Fruit fly (Drosophila melanogaster) whole organism, prepupa: Measurements from ENCODE around the gene Jon65Aiii.
A peak's percentile ranks its signal among the peaks of the same experiment; 100 is the strongest.

ENCODE experiments used
- Blimp-1 ChIP-seq: fragments of 200-800 bp; sonication (Bioruptor generic); optimal IDR thresholded peaks from 3 replicates; lab custom pipeline; 2017; ENCODE audit warnings: missing biosample characterization, missing genetic modification characterization, mild to moderate bottlenecking, moderate library complexity, missing genetic modification reagents
- CG10631 ChIP-seq: fragments of 200-800 bp; sonication (Bioruptor generic); optimal IDR thresholded peaks from 2 replicates; lab custom pipeline; 2016; ENCODE audit warnings: missing biosample characterization, missing genetic modification characterization
- CG10669 ChIP-seq: fragments of 200-800 bp; sonication (Bioruptor generic); optimal IDR thresholded peaks from 3 replicates; lab custom pipeline; 2018; ENCODE audit warnings: missing biosample characterization, mild to moderate bottlenecking, missing genetic modification characterization, moderate library complexity
- CG11294 ChIP-seq: fragments of 200-800 bp; sonication (Bioruptor generic); IDR thresholded peaks from 2 replicates; pipeline ENCODE4 v1.3.6; 2022; ENCODE audit warnings: missing biosample characterization, missing genetic modification characterization
- CG11902 ChIP-seq: fragments of 200-800 bp; sonication (Bioruptor generic); optimal IDR thresholded peaks from 3 replicates; lab custom pipeline; 2016; ENCODE audit warnings: missing biosample characterization, missing genetic modification characterization
- CG15336 ChIP-seq: fragments of 200-800 bp; sonication (Bioruptor generic); IDR thresholded peaks from 2 replicates; pipeline ENCODE4 v1.3.6; 2022; ENCODE audit warnings: missing biosample characterization, missing genetic modification characterization
- CG1621 ChIP-seq: fragments of 200-800 bp; sonication (Bioruptor generic); optimal IDR thresholded peaks from 3 replicates; lab custom pipeline; 2018; ENCODE audit warnings: missing biosample characterization, mild to moderate bottlenecking, missing genetic modification characterization
- CG16779 ChIP-seq: fragments of 200-800 bp; sonication (Bioruptor generic); optimal IDR thresholded peaks from 3 replicates; lab custom pipeline; 2017; ENCODE audit warnings: missing biosample characterization, mild to moderate bottlenecking, missing genetic modification characterization
- CG3032 ChIP-seq: fragments of 200-800 bp; optimal IDR thresholded peaks from 2 replicates; lab custom pipeline; 2019; ENCODE audit warnings: missing biosample characterization, mild to moderate bottlenecking, missing genetic modification characterization, moderate library complexity
- CG31627 ChIP-seq: fragments of 200-800 bp; sonication (Bioruptor generic); optimal IDR thresholded peaks from 3 replicates; lab custom pipeline; 2016; ENCODE audit warnings: missing biosample characterization, missing genetic modification characterization
- CG32006 ChIP-seq: fragments of 200-800 bp; sonication (Bioruptor generic); optimal IDR thresholded peaks from 3 replicates; lab custom pipeline; 2017; ENCODE audit warnings: missing biosample characterization, mild to moderate bottlenecking, missing genetic modification characterization
- CG34406 ChIP-seq: fragments of 200-800 bp; sonication (Bioruptor generic); optimal IDR thresholded peaks from 3 replicates; lab custom pipeline; 2016; ENCODE audit warnings: missing biosample characterization, missing genetic modification characterization
- CG3919 ChIP-seq: fragments of 200-800 bp; sonication (Bioruptor generic); optimal IDR thresholded peaks from 3 replicates; lab custom pipeline; 2016; ENCODE audit warnings: missing biosample characterization, missing genetic modification characterization
- CG4318 ChIP-seq: fragments of 200-800 bp; sonication (Bioruptor generic); optimal IDR thresholded peaks from 3 replicates; lab custom pipeline; 2017; ENCODE audit warnings: missing biosample characterization, mild to moderate bottlenecking, missing genetic modification characterization
- CG6276 ChIP-seq: fragments of 200-800 bp; sonication (Bioruptor generic); optimal IDR thresholded peaks from 2 replicates; lab custom pipeline; 2017; ENCODE audit warnings: missing biosample characterization, mild to moderate bottlenecking, missing genetic modification characterization
- CG6792 ChIP-seq: fragments of 200-800 bp; sonication (Bioruptor generic); optimal IDR thresholded peaks from 3 replicates; lab custom pipeline; 2016; ENCODE audit warnings: missing biosample characterization, missing genetic modification characterization
- CG6854 ChIP-seq: fragments of 200-800 bp; sonication (Bioruptor generic); optimal IDR thresholded peaks from 2 replicates; lab custom pipeline; 2017; ENCODE audit warnings: missing biosample characterization, mild to moderate bottlenecking, missing genetic modification characterization
- CG8319 ChIP-seq: fragments of 200-800 bp; sonication (Bioruptor generic); optimal IDR thresholded peaks from 3 replicates; lab custom pipeline; 2016; ENCODE audit warnings: missing biosample characterization, missing genetic modification characterization
- CG8632 ChIP-seq: fragments of 200-800 bp; sonication (Bioruptor generic); optimal IDR thresholded peaks from 3 replicates; lab custom pipeline; 2016; ENCODE audit warnings: missing biosample characterization, missing genetic modification characterization
- CG9139 ChIP-seq: fragments of 200-800 bp; sonication (Bioruptor generic); optimal IDR thresholded peaks from 3 replicates; lab custom pipeline; 2017; ENCODE audit warnings: missing biosample characterization, mild to moderate bottlenecking, missing genetic modification characterization
- Eip75B ChIP-seq: fragments of 200-800 bp; sonication (Bioruptor generic); optimal IDR thresholded peaks from 3 replicates; lab custom pipeline; 2016; ENCODE audit warnings: missing biosample characterization, missing genetic modification characterization
- Eip78C ChIP-seq: fragments of 200-800 bp; sonication (Bioruptor generic); peaks from one replicate; lab custom pipeline; 2016; ENCODE audit warnings: missing biosample characterization, missing genetic modification characterization
- Ets21C ChIP-seq: fragments of 200-800 bp; sonication (Bioruptor generic); optimal IDR thresholded peaks from 3 replicates; lab custom pipeline; 2016; ENCODE audit warnings: missing biosample characterization, missing genetic modification characterization
- Ets96B ChIP-seq: fragments of 200-800 bp; optimal IDR thresholded peaks from 2 replicates; lab custom pipeline; 2019; ENCODE audit warnings: missing biosample characterization, mild to moderate bottlenecking, missing genetic modification characterization, moderate library complexity
- Gug ChIP-seq: fragments of 200-800 bp; sonication (Bioruptor generic); IDR thresholded peaks from 2 replicates; pipeline ENCODE4 v1.3.6; 2022; ENCODE audit warnings: missing biosample characterization, missing genetic modification characterization
- Hr38 ChIP-seq: sonication (Bioruptor generic); optimal IDR thresholded peaks from 2 replicates; lab custom pipeline; 2016; ENCODE audit warnings: missing biosample characterization, missing genetic modification characterization
- Hr4 ChIP-seq: fragments of 200-800 bp; sonication (Bioruptor generic); optimal IDR thresholded peaks from 3 replicates; lab custom pipeline; 2016; ENCODE audit warnings: missing biosample characterization, missing genetic modification characterization
- Met ChIP-seq: fragments of 200-800 bp; sonication (Bioruptor generic); optimal IDR thresholded peaks from 3 replicates; lab custom pipeline; 2016; ENCODE audit warnings: missing biosample characterization, missing genetic modification characterization
- OdsH ChIP-seq: fragments of 200-800 bp; sonication (Bioruptor generic); optimal IDR thresholded peaks from 3 replicates; lab custom pipeline; 2016; ENCODE audit warnings: missing biosample characterization, missing genetic modification characterization
- Sox102F ChIP-seq: fragments of 200-800 bp; sonication (Bioruptor generic); optimal IDR thresholded peaks from 2 replicates; lab custom pipeline; 2016; ENCODE audit warnings: missing biosample characterization, mild to moderate bottlenecking, missing genetic modification characterization
- Sox14 ChIP-seq: fragments of 200-800 bp; sonication (Bioruptor generic); optimal IDR thresholded peaks from 3 replicates; lab custom pipeline; 2016; ENCODE audit warnings: missing biosample characterization, missing genetic modification characterization
- Sox15 ChIP-seq: fragments of 200-800 bp; sonication (Bioruptor generic); optimal IDR thresholded peaks from 3 replicates; lab custom pipeline; 2016; ENCODE audit warnings: missing biosample characterization, missing genetic modification characterization
- achi ChIP-seq: fragments of 200-800 bp; sonication (Bioruptor generic); optimal IDR thresholded peaks from 3 replicates; lab custom pipeline; 2016; ENCODE audit warnings: missing biosample characterization, missing genetic modification characterization
- cyc ChIP-seq: fragments of 200-800 bp; sonication (Bioruptor generic); optimal IDR thresholded peaks from 3 replicates; lab custom pipeline; 2016; ENCODE audit warnings: missing biosample characterization, missing genetic modification characterization
- dac ChIP-seq: fragments of 200-800 bp; sonication (Bioruptor generic); optimal IDR thresholded peaks from 2 replicates; lab custom pipeline; 2017; ENCODE audit warnings: missing biosample characterization, mild to moderate bottlenecking, missing genetic modification characterization
- esn ChIP-seq: fragments of 200-800 bp; sonication (Bioruptor generic); optimal IDR thresholded peaks from 2 replicates; lab custom pipeline; 2016; ENCODE audit warnings: missing biosample characterization, mild to moderate bottlenecking, missing genetic modification characterization, moderate library complexity
- fd59A ChIP-seq: fragments of 200-800 bp; sonication (Bioruptor generic); optimal IDR thresholded peaks from 2 replicates; lab custom pipeline; 2017; ENCODE audit warnings: missing biosample characterization, mild to moderate bottlenecking, missing genetic modification characterization, missing genetic modification reagents
- net ChIP-seq: fragments of 200-800 bp; sonication (Bioruptor generic); optimal IDR thresholded peaks from 3 replicates; lab custom pipeline; 2016; ENCODE audit warnings: missing biosample characterization, missing genetic modification characterization
- pdm3 ChIP-seq: fragments of 200-800 bp; sonication (Bioruptor generic); optimal IDR thresholded peaks from 3 replicates; lab custom pipeline; 2016; ENCODE audit warnings: missing biosample characterization, missing genetic modification characterization
- salr ChIP-seq, 2 experiments: fragments of 200-800 bp; sonication (Bioruptor generic); optimal IDR thresholded peaks; 3 replicates each; lab custom pipeline; 2016 to 2018; ENCODE audit warnings: missing biosample characterization in 2 of 2, missing genetic modification characterization in 2 of 2, mild to moderate bottlenecking in 1 of 2
- ss ChIP-seq, 2 experiments: fragments of 200-800 bp; sonication (Bioruptor generic); optimal IDR thresholded peaks; 2 replicates in 1 of 2; 3 replicates in 1 of 2; lab custom pipeline; 2017 to 2018; ENCODE audit warnings: mild to moderate bottlenecking in 2 of 2, missing biosample characterization in 2 of 2, missing genetic modification characterization in 2 of 2, moderate library complexity in 1 of 2
- svp ChIP-seq: fragments of 200-800 bp; sonication (Bioruptor generic); peaks from one replicate; lab custom pipeline; 2016; ENCODE audit warnings: missing biosample characterization, missing genetic modification characterization
- topi ChIP-seq: fragments of 200-800 bp; sonication (Bioruptor generic); optimal IDR thresholded peaks from 3 replicates; lab custom pipeline; 2016; ENCODE audit warnings: missing biosample characterization, missing genetic modification characterization
- vri ChIP-seq: fragments of 200-800 bp; sonication (Bioruptor generic); optimal IDR thresholded peaks from 3 replicates; lab custom pipeline; 2016; ENCODE audit warnings: missing biosample characterization, mild to moderate bottlenecking, missing genetic modification characterization

The Jon65Aiii gene

DNA sequence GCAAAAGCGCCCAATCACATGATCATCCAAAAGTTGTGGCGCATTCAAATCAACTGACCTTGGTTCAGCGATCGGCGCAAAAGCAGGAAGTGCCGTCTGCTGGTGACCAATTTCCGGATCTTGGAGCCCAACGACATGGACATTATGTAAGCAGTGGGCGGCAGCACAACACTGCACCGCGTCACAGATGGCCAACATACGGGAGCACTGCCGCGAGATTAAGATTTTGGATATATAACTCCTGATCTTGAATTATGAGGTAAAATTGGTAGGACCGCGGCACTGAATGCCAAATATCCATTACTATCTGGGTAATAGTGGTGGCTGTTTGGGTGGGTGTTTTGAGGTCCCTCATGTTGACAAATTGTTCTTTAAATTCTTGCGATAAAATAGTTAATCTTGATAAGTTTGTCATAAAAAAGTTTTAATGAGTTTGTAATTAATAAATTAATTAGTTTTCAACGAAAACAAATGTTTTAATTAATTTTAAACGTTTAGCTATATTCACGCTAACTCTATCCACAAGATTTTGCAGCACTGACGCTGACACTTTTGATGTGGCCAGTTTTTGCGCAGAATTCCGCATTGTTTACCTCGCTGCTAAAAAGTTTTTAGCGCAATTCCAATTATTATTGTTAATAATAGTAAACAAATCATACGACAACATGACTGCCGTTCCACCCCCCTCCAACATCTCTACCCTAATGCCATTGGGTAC is 24.6 kb downstream of the Jon65Aiii start, which contains the start of the genes CG13295 and CG6610 (continued):
- TF ChIP-seq ss (GFP tag; optimal IDR thresholded peaks at IDR 0.05; lab: Kevin White, UChicago) (peak in 1 of 2 experiments; percentile 44), dac (GFP tag; lab: Kevin White, UChicago) (no peak), vri (GFP tag; lab: Kevin White, UChicago) (peak; percentile 44), pdm3 (GFP tag; lab: Kevin White, UChicago) (no peak), CG31627 (peak; percentile 69), Ets21C (GFP tag; lab: Kevin White, UChicago) (peak; percentile 59), Hr4 (peak; percentile 52), Eip75B (GFP tag; lab: Kevin White, UChicago) (peak; percentile 47), OdsH (no peak), CG8632 (GFP tag; lab: Kevin White, UChicago) (no peak), CG6276 (GFP tag; lab: Kevin White, UChicago) (no peak), Hr38 (GFP tag; lab: Kevin White, UChicago) (no peak)
- TF ChIP-seq, all 60 proteins: peak for 32

DNA sequence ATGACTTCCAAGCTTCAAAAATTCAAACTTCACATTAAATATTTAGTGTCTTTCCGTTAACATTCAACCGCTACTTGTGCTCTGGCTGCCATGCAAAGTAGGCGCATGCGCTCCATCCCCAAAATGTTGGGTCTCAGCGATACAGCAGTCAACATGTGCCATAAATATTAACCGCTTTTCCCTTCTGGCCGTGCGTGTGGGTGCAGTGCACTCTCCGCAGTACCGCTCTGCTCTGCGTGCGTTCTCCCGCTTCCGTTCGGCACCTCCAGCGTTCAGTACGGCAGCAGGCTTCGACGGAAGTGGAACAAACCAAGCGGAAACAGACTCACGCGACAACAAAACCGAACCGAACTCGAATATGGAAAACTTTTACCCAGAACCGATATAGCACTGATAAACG is 25.9 kb downstream of the Jon65Aiii start, which contains the start of gene ssp6:
TSS of gene ssp6 (plus strand) at position 294 of the 400 bp plus-strand sequence.
- TF ChIP-seq CG31627: no peak
- peak; percentile 19 for TF ChIP-seq Eip78C
- no peak for TF ChIP-seq CG3032 (tag; lab: Kevin White, UChicago)
- TF ChIP-seq Met: no peak
- peak; percentile 10 for TF ChIP-seq svp (GFP tag; lab: Kevin White, UChicago)
- no peak for TF ChIP-seq Blimp-1 (GFP tag; lab: Kevin White, UChicago)

DNA sequence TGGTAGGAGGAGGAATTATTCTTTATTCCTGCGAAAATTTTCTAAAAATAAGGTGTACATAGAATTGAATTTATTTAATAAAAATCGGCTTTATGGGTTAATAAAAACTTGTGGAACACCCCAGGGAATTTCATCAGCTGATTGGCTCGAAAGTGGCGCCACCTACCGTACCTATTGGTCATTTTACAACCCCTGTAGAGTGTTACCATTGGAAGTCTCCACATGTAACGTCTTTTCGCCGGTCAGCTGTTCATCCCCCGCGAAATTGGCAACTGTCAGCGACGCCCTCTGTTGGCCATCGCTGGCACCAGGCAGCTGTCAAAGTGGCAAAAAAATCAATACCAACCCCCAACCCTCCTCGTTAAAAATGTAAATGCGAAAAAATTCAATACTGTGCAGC is 32.0 kb downstream of the Jon65Aiii start, which contains the start of gene CG13293:
TSS of gene CG13293 (plus strand) at position 323 of the 400 bp plus-strand sequence.
- TF ChIP-seq CG9139 (GFP tag; lab: Kevin White, UChicago) (no peak), Sox102F (no peak), achi (GFP tag; lab: Kevin White, UChicago) (peak; percentile 88), Hr38 (GFP tag; lab: Kevin White, UChicago) (no peak), Gug (GFP tag; lab: Robert Waterston, UW) (no peak), CG3919 (GFP tag; lab: Kevin White, UChicago) (no peak), cyc (GFP tag; lab: Kevin White, UChicago) (no peak)

DNA sequence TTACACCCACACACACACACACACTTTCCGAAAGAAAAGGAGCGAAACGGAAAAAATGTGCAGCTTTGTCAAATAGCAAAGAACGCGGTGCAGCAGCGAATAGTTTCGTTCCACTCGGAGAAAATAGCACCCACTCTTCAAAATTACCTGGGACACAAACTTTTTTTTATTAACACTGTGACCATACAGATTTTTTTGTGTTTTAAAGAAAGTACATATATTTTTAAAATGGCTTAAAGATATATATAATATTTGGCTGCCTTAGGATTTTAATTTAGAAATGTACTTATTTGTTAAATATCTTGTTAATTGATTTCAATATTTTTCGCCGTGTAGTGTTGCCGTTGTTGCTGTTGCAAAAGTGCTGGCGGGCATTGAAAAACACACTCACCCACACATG is 33.9 kb downstream of the Jon65Aiii start:
- TF ChIP-seq CG10631 (GFP tag; lab: Kevin White, UChicago): peak; percentile 63
- peak; percentile 75 for TF ChIP-seq CG15336 (GFP tag; lab: Robert Waterston, UW)
- TF ChIP-seq dac (GFP tag; lab: Kevin White, UChicago): no peak
- TF ChIP-seq salr (GFP tag; optimal IDR thresholded peaks at IDR 0.05; lab: Kevin White, UChicago): peak in 1 of 2 experiments; percentile 46
- no peak for TF ChIP-seq net
- peak; percentile 7 for TF ChIP-seq Sox14 (GFP tag; lab: Kevin White, UChicago)
- no peak for TF ChIP-seq fd59A
- TF ChIP-seq CG11902: no peak
- TF ChIP-seq CG4318 (GFP tag; lab: Kevin White, UChicago): peak; percentile 56
- TF ChIP-seq Hr38 (GFP tag; lab: Kevin White, UChicago): no peak
- TF ChIP-seq CG11294: no peak; the same call in 1 of the 2 replicates
- no peak for TF ChIP-seq CG8632 (GFP tag; lab: Kevin White, UChicago)
- TF ChIP-seq CG34406 (GFP tag; lab: Kevin White, UChicago): no peak
- no peak for TF ChIP-seq Sox15 (GFP tag; lab: Kevin White, UChicago)
- TF ChIP-seq CG10669 (GFP tag; lab: Kevin White, UChicago): peak; percentile 19
- no peak for TF ChIP-seq ss (GFP tag; optimal IDR thresholded peaks at IDR 0.05; lab: Kevin White, UChicago)
- no peak for TF ChIP-seq vri (GFP tag; lab: Kevin White, UChicago)
- TF ChIP-seq Blimp-1 (GFP tag; lab: Kevin White, UChicago): no peak
- TF ChIP-seq topi (GFP tag; lab: Kevin White, UChicago): no peak
- no peak for TF ChIP-seq CG16779
- peak; percentile 72 for TF ChIP-seq CG32006 (GFP tag; lab: Kevin White, UChicago)
- peak; percentile 68 for TF ChIP-seq Hr4
- TF ChIP-seq pdm3 (GFP tag; lab: Kevin White, UChicago): peak; percentile 46
- no peak for TF ChIP-seq CG1621
- no peak for TF ChIP-seq CG8319 (GFP tag; lab: Kevin White, UChicago)
- TF ChIP-seq CG6792: no peak
- no peak for TF ChIP-seq CG6854 (GFP tag; lab: Kevin White, UChicago)
- peak; percentile 43 for TF ChIP-seq Ets96B (tag; lab: Kevin White, UChicago)
- no peak for TF ChIP-seq Sox102F
- peak; percentile 45 for TF ChIP-seq achi (GFP tag; lab: Kevin White, UChicago)
- peak; percentile 6 for TF ChIP-seq esn (GFP tag; lab: Kevin White, UChicago)
